Worm (Caenorhabditis elegans) whole organism, young adult: ENCODE data around the gene edg-1.

Source experiments
- B0019.2 ChIP-seq: fragments of 200-800 bp; sonication (Bioruptor generic); conservative IDR thresholded peaks from 2 replicates; pipeline ENCODE4 v1.3.6; 2022; ENCODE audit warnings: missing genetic modification reagents, missing genetic modification characterization, missing compliant biosample characterization
- C17E4.6 ChIP-seq: fragments of 200-800 bp; sonication (Bioruptor generic); IDR thresholded peaks from 2 replicates; pipeline ENCODE4 v1.3.6; 2022; ENCODE audit warnings: missing genetic modification reagents, missing genetic modification characterization, missing compliant biosample characterization
- F23B12.7 ChIP-seq: sonication (generic microtip); optimal IDR thresholded peaks from 2 replicates; lab custom pipeline; 2017; ENCODE audit warnings: missing genetic modification characterization, mild to moderate bottlenecking, missing compliant biosample characterization, antibody characterized with exemption, moderate library complexity; ENCODE audit not compliant: insufficient read depth
- F37B4.10 ChIP-seq: fragments of 200-800 bp; sonication (Bioruptor generic); IDR thresholded peaks from 2 replicates; pipeline ENCODE4 v1.3.6; 2022; ENCODE audit warnings: missing genetic modification characterization, missing compliant biosample characterization
- F52B5.7 ChIP-seq: sonication (generic microtip); optimal IDR thresholded peaks from 2 replicates; lab custom pipeline; 2016; ENCODE audit warnings: mild to moderate bottlenecking, missing genetic modification characterization, missing compliant biosample characterization
- F57A8.1 ChIP-seq: fragments of 200-800 bp; sonication (Bioruptor generic); optimal IDR thresholded peaks from 2 replicates; lab custom pipeline; 2018; ENCODE audit warnings: mild to moderate bottlenecking, missing genetic modification characterization, moderate library complexity, missing compliant biosample characterization
- F57C9.4 ChIP-seq: sonication (generic microtip); optimal IDR thresholded peaks from 2 replicates; lab custom pipeline; 2017; ENCODE audit warnings: mild to moderate bottlenecking, missing genetic modification characterization, missing compliant biosample characterization
- K12H6.12 ChIP-seq: fragments of 200-800 bp; sonication (Bioruptor generic); optimal IDR thresholded peaks from 2 replicates; lab custom pipeline; 2018; ENCODE audit warnings: mild to moderate bottlenecking, missing genetic modification characterization, missing compliant biosample characterization
- Y53G8AR.9 ChIP-seq: fragments of 200-800 bp; sonication (Bioruptor generic); conservative IDR thresholded peaks from 2 replicates; pipeline ENCODE4 v1.3.6; 2022; ENCODE audit warnings: missing genetic modification reagents, missing genetic modification characterization, missing compliant biosample characterization
- Y67H2A.10 ChIP-seq: fragments of 200-800 bp; sonication (Bioruptor generic); conservative IDR thresholded peaks from 2 replicates; pipeline ENCODE4 v1.3.6; 2022; ENCODE audit warnings: missing genetic modification reagents, missing genetic modification characterization, missing compliant biosample characterization
- akir-1 ChIP-seq: fragments of 200-800 bp; sonication (Bioruptor generic); optimal IDR thresholded peaks from 2 replicates; lab custom pipeline; 2018; ENCODE audit warnings: mild to moderate bottlenecking, missing genetic modification characterization, moderate library complexity, missing compliant biosample characterization
- attf-5 ChIP-seq: fragments of 200-800 bp; sonication (Bioruptor generic); optimal IDR thresholded peaks from 2 replicates; lab custom pipeline; 2018; ENCODE audit warnings: mild to moderate bottlenecking, missing genetic modification characterization, missing compliant biosample characterization
- ceh-100 ChIP-seq: fragments of 200-800 bp; sonication (Bioruptor generic); IDR thresholded peaks from 2 replicates; pipeline ENCODE4 v1.3.6; 2022; ENCODE audit warnings: missing genetic modification reagents, missing genetic modification characterization, missing compliant biosample characterization
- ceh-40 ChIP-seq: fragments of 200-800 bp; sonication (Bioruptor generic); IDR thresholded peaks from 2 replicates; pipeline ENCODE4 v1.3.6; 2022; ENCODE audit warnings: missing genetic modification characterization, missing compliant biosample characterization
- ceh-79 ChIP-seq: sonication (generic microtip); optimal IDR thresholded peaks from 2 replicates; lab custom pipeline; 2017; ENCODE audit warnings: mild to moderate bottlenecking, missing genetic modification characterization, missing compliant biosample characterization
- egl-18 ChIP-seq: fragments of 200-800 bp; sonication (Bioruptor generic); IDR thresholded peaks from 2 replicates; pipeline ENCODE4 v1.3.6; 2022; ENCODE audit warnings: missing genetic modification reagents, missing genetic modification characterization, missing compliant biosample characterization
- egrh-3 ChIP-seq: fragments of 200-800 bp; sonication (Bioruptor generic); IDR thresholded peaks from 2 replicates; pipeline ENCODE4 v1.3.6; 2022; ENCODE audit warnings: missing genetic modification reagents, missing genetic modification characterization, missing compliant biosample characterization
- fkh-3 ChIP-seq: sonication (generic microtip); optimal IDR thresholded peaks from 2 replicates; lab custom pipeline; 2016; ENCODE audit warnings: mild to moderate bottlenecking, missing genetic modification characterization, missing compliant biosample characterization
- gei-17 ChIP-seq: fragments of 200-800 bp; sonication (Bioruptor generic); optimal IDR thresholded peaks from 2 replicates; lab custom pipeline; 2018; ENCODE audit warnings: mild to moderate bottlenecking, missing genetic modification characterization, missing compliant biosample characterization
- hmg-1.2 ChIP-seq: fragments of 200-800 bp; sonication (Bioruptor generic); IDR thresholded peaks from 2 replicates; pipeline ENCODE4 v1.3.6; 2022; ENCODE audit warnings: missing genetic modification reagents, missing genetic modification characterization, missing compliant biosample characterization
- hmg-20 ChIP-seq: fragments of 200-800 bp; sonication (Bioruptor generic); IDR thresholded peaks from 2 replicates; pipeline ENCODE4 v1.3.6; 2022; ENCODE audit warnings: missing genetic modification reagents, missing genetic modification characterization, missing compliant biosample characterization
- hrde-1 ChIP-seq: sonication (generic microtip); optimal IDR thresholded peaks from 2 replicates; lab custom pipeline; 2016; ENCODE audit warnings: missing genetic modification characterization, mild to moderate bottlenecking, missing compliant biosample characterization, moderate library complexity, missing genotype, missing genetic modification reagents, borderline replicate concordance
- lag-1 ChIP-seq: fragments of 200-800 bp; sonication (Bioruptor generic); IDR thresholded peaks from 2 replicates; pipeline ENCODE4 v1.3.6; 2022; ENCODE audit warnings: missing genetic modification reagents, missing genetic modification characterization, missing compliant biosample characterization
- lin-35 ChIP-seq, 3 experiments: fragments of 150-350 bp in 2 of 3; sonication (generic microtip) in 1 of 3; optimal IDR thresholded peaks; 2 replicates each; lab custom pipeline; 2014 to 2018; ENCODE audit warnings: missing biosample characterization in 3 of 3, missing genetic modification characterization in 3 of 3, missing genetic modification reagents in 3 of 3
- lsy-27 ChIP-seq: sonication (generic microtip); optimal IDR thresholded peaks from 2 replicates; lab custom pipeline; 2017; ENCODE audit warnings: missing genetic modification characterization, mild to moderate bottlenecking, missing compliant biosample characterization, antibody characterized with exemption, missing genotype, borderline replicate concordance; ENCODE audit not compliant: insufficient read depth
- madf-3 ChIP-seq: fragments of 200-800 bp; sonication (Bioruptor generic); IDR thresholded peaks from 2 replicates; pipeline ENCODE4 v1.3.6; 2022; ENCODE audit warnings: missing genetic modification reagents, missing genetic modification characterization, missing compliant biosample characterization
- mel-28 ChIP-seq: sonication (generic microtip); optimal IDR thresholded peaks from 2 replicates; lab custom pipeline; 2016; ENCODE audit warnings: borderline replicate concordance, mild to moderate bottlenecking, missing genetic modification characterization, missing compliant biosample characterization
- mes-4 ChIP-seq: sonication (generic microtip); optimal IDR thresholded peaks from 2 replicates; lab custom pipeline; 2016; ENCODE audit warnings: missing genotype, missing genetic modification characterization, missing compliant biosample characterization
- nfya-1 ChIP-seq: sonication (generic microtip); optimal IDR thresholded peaks from 2 replicates; lab custom pipeline; 2017; ENCODE audit warnings: antibody characterized with exemption, missing compliant biosample characterization, missing genetic modification characterization, borderline replicate concordance; ENCODE audit not compliant: insufficient read depth
- nhr-179 ChIP-seq: sonication (generic microtip); optimal IDR thresholded peaks from 2 replicates; lab custom pipeline; 2016; ENCODE audit warnings: mild to moderate bottlenecking, missing genetic modification characterization, missing compliant biosample characterization
- nhr-27 ChIP-seq: fragments of 200-800 bp; sonication (Bioruptor generic); optimal IDR thresholded peaks from 2 replicates; lab custom pipeline; 2018; ENCODE audit warnings: mild to moderate bottlenecking, missing genetic modification characterization, moderate library complexity, missing compliant biosample characterization
- nhr-90 ChIP-seq: sonication (generic microtip); optimal IDR thresholded peaks from 2 replicates; lab custom pipeline; 2016; ENCODE audit warnings: missing genotype, mild to moderate bottlenecking, missing genetic modification characterization, missing compliant biosample characterization
- rcor-1 ChIP-seq: fragments of 200-800 bp; sonication (Bioruptor generic); IDR thresholded peaks from 2 replicates; pipeline ENCODE4 v1.3.6; 2022; ENCODE audit warnings: missing genetic modification reagents, missing genetic modification characterization, missing compliant biosample characterization
- repo-1 ChIP-seq: sonication (generic microtip); optimal IDR thresholded peaks from 2 replicates; lab custom pipeline; 2017; ENCODE audit warnings: mild to moderate bottlenecking, missing genetic modification characterization, missing compliant biosample characterization
- snpc-4 ChIP-seq, 5 experiments: fragments of 150-350 bp in 1 of 5; sonication (generic microtip) in 4 of 5; optimal IDR thresholded peaks; 2 replicates each; lab custom pipeline; 2014 to 2018; ENCODE audit warnings: missing genetic modification characterization in 5 of 5, missing biosample characterization in 3 of 5, antibody characterized with exemption in 2 of 5, mild to moderate bottlenecking in 2 of 5, missing compliant biosample characterization in 2 of 5, missing genotype in 2 of 5, moderate library complexity in 2 of 5, missing genetic modification reagents in 1 of 5
- tlf-1 ChIP-seq: fragments of 200-800 bp; sonication (Bioruptor generic); optimal IDR thresholded peaks from 2 replicates; lab custom pipeline; 2018; ENCODE audit warnings: mild to moderate bottlenecking, missing genetic modification characterization, missing compliant biosample characterization
- unc-130 ChIP-seq: sonication (generic microtip); optimal IDR thresholded peaks from 2 replicates; lab custom pipeline; 2016; ENCODE audit warnings: missing genetic modification reagents, missing genetic modification characterization, missing compliant biosample characterization
- zim-3 ChIP-seq: sonication (generic microtip); optimal IDR thresholded peaks from 2 replicates; lab custom pipeline; 2017; ENCODE audit warnings: mild to moderate bottlenecking, missing genetic modification characterization, moderate library complexity, missing compliant biosample characterization
- ztf-26 ChIP-seq: sonication (generic microtip); optimal IDR thresholded peaks from 2 replicates; lab custom pipeline; 2017; ENCODE audit warnings: missing genetic modification characterization, missing compliant biosample characterization
- ztf-6 ChIP-seq: fragments of 200-800 bp; sonication (Bioruptor generic); IDR thresholded peaks from 2 replicates; pipeline ENCODE4 v1.3.6; 2022; ENCODE audit warnings: missing genetic modification reagents, missing genetic modification characterization, missing compliant biosample characterization

edg-1 gene

DNA sequence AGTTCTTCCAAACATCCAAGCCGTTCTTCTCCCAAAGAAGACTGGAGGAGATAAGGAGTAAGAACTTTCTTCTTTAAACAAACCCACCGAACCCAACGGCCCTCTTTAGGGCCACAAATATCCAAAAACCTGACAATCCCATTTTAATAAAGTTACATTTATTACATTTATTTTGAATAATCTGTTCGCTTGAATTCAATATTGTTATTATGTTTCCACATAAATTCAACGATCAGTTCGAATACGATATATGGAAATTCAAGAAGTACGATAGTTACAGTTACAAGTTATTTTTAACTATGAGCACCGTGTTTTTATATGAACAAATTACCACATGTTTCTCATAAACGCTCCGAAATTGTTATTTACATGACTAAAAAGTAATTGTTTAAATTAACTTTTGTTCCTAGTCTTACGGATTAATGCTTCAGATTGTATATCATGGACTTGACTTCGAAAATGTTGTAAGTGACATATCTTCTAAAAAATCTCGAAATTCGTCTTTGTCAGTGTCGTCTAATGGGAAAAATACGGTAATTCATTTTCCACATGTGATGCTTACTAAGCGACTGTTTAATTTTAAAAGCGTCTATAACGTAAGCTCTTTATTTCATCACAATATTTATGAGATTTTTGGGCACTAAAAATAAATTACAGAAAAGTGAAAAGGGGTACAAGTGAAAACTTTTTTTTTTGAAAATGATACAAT is 20.3 kb downstream of the edg-1 start (continued):
- TF ChIP-seq nhr-27 (no peak), C17E4.6 (GFP tag; lab: Robert Waterston, UW) (no peak), lsy-27 (no peak), ztf-26 (tag; lab: Kevin White, UChicago) (no peak), mes-4 (tag; lab: Kevin White, UChicago) (no peak), Y67H2A.10 (GFP tag; lab: Robert Waterston, UW) (no peak), F37B4.10 (GFP tag; lab: Robert Waterston, UW) (0 out of 2 replicates have a peak, but pooled peaks have one; percentile 13), hmg-1.2 (GFP tag; lab: Robert Waterston, UW) (peak; percentile 32; the same call in 1 of the 2 replicates), ztf-6 (GFP tag; lab: Robert Waterston, UW) (no peak), attf-5 (GFP tag; lab: Kevin White, UChicago) (no peak), gei-17 (GFP tag; lab: Kevin White, UChicago) (no peak), egrh-3 (GFP tag; lab: Robert Waterston, UW) (no peak), nhr-90 (tag; lab: Kevin White, UChicago) (no peak), zim-3 (tag; lab: Kevin White, UChicago) (no peak), F57C9.4 (tag; lab: Kevin White, UChicago) (no peak), F23B12.7 (tag; lab: Kevin White, UChicago) (no peak), snpc-4 (GFP tag; optimal IDR thresholded peaks at IDR 0.05; lab: Kevin White, UChicago) (no peak), snpc-4 (tag; optimal IDR thresholded peaks at IDR 0.05; lab: Kevin White, UChicago) (no peak), fkh-3 (tag; lab: Kevin White, UChicago) (no peak), madf-3 (GFP tag; lab: Robert Waterston, UW) (0 out of 2 replicates have a peak, but pooled peaks have one; percentile 6), unc-130 (GFP tag; lab: Kevin White, UChicago) (no peak)

ce11 chrIV:11344288-11344687 is 23.7 kb downstream of the edg-1 start:
- TF ChIP-seq lag-1 (no peak), repo-1 (tag; lab: Kevin White, UChicago) (no peak), ztf-6 (GFP tag; lab: Robert Waterston, UW) (no peak), ceh-40 (GFP tag; lab: Robert Waterston, UW) (no peak), zim-3 (tag; lab: Kevin White, UChicago) (no peak), hmg-20 (no peak), egl-18 (no peak), gei-17 (GFP tag; lab: Kevin White, UChicago) (no peak), F37B4.10 (GFP tag; lab: Robert Waterston, UW) (no peak), rcor-1 (GFP tag; lab: Robert Waterston, UW) (no peak), mel-28 (no peak), K12H6.12 (tag; lab: Kevin White, UChicago) (no peak), B0019.2 (GFP tag; lab: Robert Waterston, UW) (no peak), attf-5 (GFP tag; lab: Kevin White, UChicago) (no peak)

DNA sequence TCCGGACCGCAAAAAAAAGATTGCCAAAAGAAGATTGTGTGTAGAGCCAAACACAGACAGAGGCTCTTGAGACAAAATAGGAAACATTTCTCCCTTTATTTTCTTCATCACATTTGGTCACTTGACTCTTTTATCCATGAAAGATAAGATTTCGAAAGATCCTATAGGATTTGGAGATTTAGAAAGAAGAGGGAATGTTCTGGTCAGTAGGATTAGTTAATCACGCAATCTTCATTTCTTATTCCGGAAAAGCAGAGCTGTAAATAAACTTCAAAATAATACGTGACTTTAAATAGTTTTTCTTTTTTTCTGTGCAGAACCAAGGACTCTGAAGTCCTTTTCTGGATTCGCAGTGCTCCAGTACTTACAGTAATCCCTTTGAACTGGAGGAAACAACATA is 26.7 kb downstream of the edg-1 start:
- TF ChIP-seq tlf-1 (GFP tag; lab: Kevin White, UChicago) (no peak), nhr-179 (tag; lab: Kevin White, UChicago) (no peak), ceh-79 (tag; lab: Kevin White, UChicago) (no peak), Y53G8AR.9 (GFP tag; lab: Robert Waterston, UW) (no peak), hrde-1 (tag; lab: Kevin White, UChicago) (no peak), Y67H2A.10 (GFP tag; lab: Robert Waterston, UW) (no peak), egrh-3 (GFP tag; lab: Robert Waterston, UW) (no peak), F57A8.1 (GFP tag; lab: Kevin White, UChicago) (no peak), akir-1 (GFP tag; lab: Kevin White, UChicago) (no peak), nfya-1 (tag; lab: Kevin White, UChicago) (no peak), ceh-100 (GFP tag; lab: Robert Waterston, UW) (no peak), F52B5.7 (tag; lab: Kevin White, UChicago) (no peak), lin-35 (GFP tag; optimal IDR thresholded peaks at IDR 0.05; lab: Kevin White, UChicago) (no peak)
